Fruit fly (Drosophila melanogaster): ENCODE data around the gene CG11382.

DNA sequence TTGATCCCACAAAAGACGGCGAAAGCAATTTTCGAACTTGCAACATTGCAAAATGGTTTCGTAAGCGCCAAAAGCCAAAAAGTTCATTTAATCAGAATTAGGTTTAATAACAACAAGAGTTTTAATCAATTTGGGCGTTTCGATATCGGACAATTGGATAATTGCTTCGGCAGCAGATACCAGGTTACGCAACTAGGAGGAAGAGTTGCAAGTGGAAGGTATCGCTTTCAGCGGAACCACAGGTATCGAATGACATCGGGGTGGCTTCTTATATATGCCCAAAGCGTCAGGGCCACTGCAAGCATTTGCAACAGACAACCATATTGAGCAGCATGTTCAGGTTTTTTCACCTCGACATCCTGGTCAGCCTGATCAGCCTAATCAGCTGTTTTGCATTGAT, 3.3 kb upstream of the CG11382 start, which contains the start of gene CG14624:
- TF ChIP-seq EcR (GFP tag; optimal IDR thresholded peaks at IDR 0.05) (no peak), Snoo (tag; optimal IDR thresholded peaks at IDR 0.05) (no peak), D1 (tag; optimal IDR thresholded peaks at IDR 0.05) (no peak), CG15710 (tag; optimal IDR thresholded peaks at IDR 0.05) (no peak), Ets98B (GFP tag; IDR thresholded peaks at IDR 0.05) (no peak)
